Worm (Caenorhabditis elegans) whole organism, young adult: Measurements from ENCODE around the gene ZK813.2.

Experiments used
- B0019.2 ChIP-seq: fragments of 200-800 bp; sonication (Bioruptor generic); conservative IDR thresholded peaks from 2 replicates; pipeline ENCODE4 v1.3.6; 2022; ENCODE audit warnings: missing genetic modification reagents, missing genetic modification characterization, missing compliant biosample characterization
- F10E7.11 ChIP-seq: sonication (generic microtip); optimal IDR thresholded peaks from 2 replicates; lab custom pipeline; 2017; ENCODE audit warnings: mild to moderate bottlenecking, missing genetic modification characterization, moderate library complexity, missing compliant biosample characterization
- F37B4.10 ChIP-seq: fragments of 200-800 bp; sonication (Bioruptor generic); IDR thresholded peaks from 2 replicates; pipeline ENCODE4 v1.3.6; 2022; ENCODE audit warnings: missing genetic modification characterization, missing compliant biosample characterization
- F39B2.1 ChIP-seq: fragments of 200-800 bp; sonication (Bioruptor generic); IDR thresholded peaks from 2 replicates; pipeline ENCODE4 v1.3.6; 2022; ENCODE audit warnings: missing genetic modification reagents, missing genetic modification characterization, missing compliant biosample characterization
- F57A8.1 ChIP-seq: fragments of 200-800 bp; sonication (Bioruptor generic); optimal IDR thresholded peaks from 2 replicates; lab custom pipeline; 2018; ENCODE audit warnings: mild to moderate bottlenecking, missing genetic modification characterization, moderate library complexity, missing compliant biosample characterization
- Y67H2A.10 ChIP-seq: fragments of 200-800 bp; sonication (Bioruptor generic); conservative IDR thresholded peaks from 2 replicates; pipeline ENCODE4 v1.3.6; 2022; ENCODE audit warnings: missing genetic modification reagents, missing genetic modification characterization, missing compliant biosample characterization
- Y95B8A.8 ChIP-seq: fragments of 200-800 bp; sonication (Bioruptor generic); IDR thresholded peaks from 2 replicates; pipeline ENCODE4 v1.3.6; 2022; ENCODE audit warnings: missing genetic modification reagents, missing genetic modification characterization, missing compliant biosample characterization
- aptf-3 ChIP-seq: fragments of 200-800 bp; sonication (Bioruptor generic); IDR thresholded peaks from 2 replicates; pipeline ENCODE4 v1.3.6; 2022; ENCODE audit warnings: missing genetic modification characterization, missing compliant biosample characterization
- attf-3 ChIP-seq: fragments of 200-800 bp; sonication (Bioruptor generic); conservative IDR thresholded peaks from 2 replicates; pipeline ENCODE4 v1.3.6; 2022; ENCODE audit warnings: missing genetic modification reagents, missing genetic modification characterization, missing compliant biosample characterization
- cebp-1 ChIP-seq, 2 experiments: fragments of 200-800 bp in 1 of 2; sonication (Bioruptor generic) in 1 of 2; sonication (generic microtip) in 1 of 2; IDR thresholded peaks in 1 of 2; optimal IDR thresholded peaks in 1 of 2; 2 replicates each; pipeline versions ENCODE4 v1.3.6 to Lab custom; 2017 to 2022; ENCODE audit warnings: missing compliant biosample characterization in 2 of 2, missing genetic modification characterization in 2 of 2, mild to moderate bottlenecking in 1 of 2, missing genetic modification reagents in 1 of 2, moderate library complexity in 1 of 2
- ceh-27 ChIP-seq: fragments of 200-800 bp; sonication (Bioruptor generic); optimal IDR thresholded peaks from 2 replicates; lab custom pipeline; 2018; ENCODE audit warnings: mild to moderate bottlenecking, missing genetic modification characterization, moderate library complexity, missing compliant biosample characterization
- ceh-40 ChIP-seq: fragments of 200-800 bp; sonication (Bioruptor generic); IDR thresholded peaks from 2 replicates; pipeline ENCODE4 v1.3.6; 2022; ENCODE audit warnings: missing genetic modification characterization, missing compliant biosample characterization
- ceh-58 ChIP-seq: fragments of 200-800 bp; sonication (Bioruptor generic); IDR thresholded peaks from 2 replicates; pipeline ENCODE4 v1.3.6; 2022; ENCODE audit warnings: missing genetic modification characterization, missing compliant biosample characterization
- chd-7 ChIP-seq: sonication (generic microtip); optimal IDR thresholded peaks from 2 replicates; lab custom pipeline; 2016; ENCODE audit warnings: mild to moderate bottlenecking, missing genetic modification characterization, moderate library complexity, missing compliant biosample characterization
- egl-44 ChIP-seq: fragments of 200-800 bp; sonication (Bioruptor generic); IDR thresholded peaks from 2 replicates; pipeline ENCODE4 v1.3.6; 2022; ENCODE audit warnings: missing genetic modification reagents, missing genetic modification characterization, missing compliant biosample characterization
- egrh-3 ChIP-seq: fragments of 200-800 bp; sonication (Bioruptor generic); IDR thresholded peaks from 2 replicates; pipeline ENCODE4 v1.3.6; 2022; ENCODE audit warnings: missing genetic modification reagents, missing genetic modification characterization, missing compliant biosample characterization
- ekl-4 ChIP-seq: fragments of 200-800 bp; sonication (Bioruptor generic); IDR thresholded peaks from 2 replicates; pipeline ENCODE4 v1.3.6; 2022; ENCODE audit warnings: missing genetic modification reagents, missing genetic modification characterization, missing compliant biosample characterization
- fkh-3 ChIP-seq: sonication (generic microtip); optimal IDR thresholded peaks from 2 replicates; lab custom pipeline; 2016; ENCODE audit warnings: mild to moderate bottlenecking, missing genetic modification characterization, missing compliant biosample characterization
- hlh-12 ChIP-seq: sonication (generic microtip); optimal IDR thresholded peaks from 2 replicates; lab custom pipeline; 2016; ENCODE audit warnings: missing genetic modification characterization, missing compliant biosample characterization
- hrde-1 ChIP-seq: sonication (generic microtip); optimal IDR thresholded peaks from 2 replicates; lab custom pipeline; 2016; ENCODE audit warnings: missing genetic modification characterization, mild to moderate bottlenecking, missing compliant biosample characterization, moderate library complexity, missing genotype, missing genetic modification reagents, borderline replicate concordance
- let-526 ChIP-seq: fragments of 200-800 bp; sonication (Bioruptor generic); IDR thresholded peaks from 2 replicates; pipeline ENCODE4 v1.3.6; 2022; ENCODE audit warnings: missing genetic modification reagents, missing genetic modification characterization, missing compliant biosample characterization
- lin-35 ChIP-seq, 3 experiments: fragments of 150-350 bp in 2 of 3; sonication (generic microtip) in 1 of 3; optimal IDR thresholded peaks; 2 replicates each; lab custom pipeline; 2014 to 2018; ENCODE audit warnings: missing biosample characterization in 3 of 3, missing genetic modification characterization in 3 of 3, missing genetic modification reagents in 3 of 3
- madf-6 ChIP-seq: fragments of 200-800 bp; sonication (Bioruptor generic); IDR thresholded peaks from 2 replicates; pipeline ENCODE4 v1.3.6; 2022; ENCODE audit warnings: missing genetic modification reagents, missing genetic modification characterization, missing compliant biosample characterization
- mes-4 ChIP-seq: sonication (generic microtip); optimal IDR thresholded peaks from 2 replicates; lab custom pipeline; 2016; ENCODE audit warnings: missing genotype, missing genetic modification characterization, missing compliant biosample characterization
- mxl-1 ChIP-seq: sonication (generic microtip); optimal IDR thresholded peaks from 2 replicates; lab custom pipeline; 2016; ENCODE audit warnings: missing genetic modification characterization, missing compliant biosample characterization
- nfya-1 ChIP-seq: sonication (generic microtip); optimal IDR thresholded peaks from 2 replicates; lab custom pipeline; 2017; ENCODE audit warnings: antibody characterized with exemption, missing compliant biosample characterization, missing genetic modification characterization, borderline replicate concordance; ENCODE audit not compliant: insufficient read depth
- nhr-120 ChIP-seq: fragments of 200-800 bp; sonication (Bioruptor generic); IDR thresholded peaks from 2 replicates; pipeline ENCODE4 v1.3.6; 2022; ENCODE audit warnings: missing genetic modification characterization, missing compliant biosample characterization
- rec-8 ChIP-seq, 2 experiments: sonication (generic microtip); optimal IDR thresholded peaks; 2 replicates each; lab custom pipeline; 2016; ENCODE audit warnings: mild to moderate bottlenecking in 2 of 2, missing genetic modification characterization in 2 of 2, missing genetic modification reagents in 2 of 2, missing genotype in 2 of 2, missing biosample characterization in 1 of 2, missing compliant biosample characterization in 1 of 2, moderate library complexity in 1 of 2
- sdz-38 ChIP-seq: sonication (generic microtip); optimal IDR thresholded peaks from 2 replicates; lab custom pipeline; 2016; ENCODE audit warnings: missing genotype, missing genetic modification characterization, missing compliant biosample characterization
- snpc-1.3 ChIP-seq: sonication (generic microtip); optimal IDR thresholded peaks from 2 replicates; lab custom pipeline; 2017; ENCODE audit warnings: missing genetic modification characterization, mild to moderate bottlenecking, missing compliant biosample characterization, antibody characterized with exemption, moderate library complexity, missing genotype, missing genetic modification reagents; ENCODE audit not compliant: insufficient read depth
- somi-1 ChIP-seq: fragments of 200-800 bp; sonication (Bioruptor generic); optimal IDR thresholded peaks from 2 replicates; lab custom pipeline; 2018; ENCODE audit warnings: mild to moderate bottlenecking, missing genetic modification characterization, missing compliant biosample characterization
- tbx-9 ChIP-seq: sonication (generic microtip); optimal IDR thresholded peaks from 2 replicates; lab custom pipeline; 2016; ENCODE audit warnings: borderline replicate concordance, missing genetic modification characterization, inconsistent platforms, missing compliant biosample characterization
- xnd-1 ChIP-seq: sonication (generic microtip); optimal IDR thresholded peaks from 2 replicates; lab custom pipeline; 2016; ENCODE audit warnings: missing genotype, missing genetic modification reagents, missing genetic modification characterization, missing compliant biosample characterization
- zfh-2 ChIP-seq: fragments of 200-800 bp; sonication (Bioruptor generic); conservative IDR thresholded peaks from 2 replicates; pipeline ENCODE4 v1.3.6; 2022; ENCODE audit warnings: missing genetic modification reagents, missing genetic modification characterization, missing compliant biosample characterization
- ztf-18 ChIP-seq: sonication (generic microtip); optimal IDR thresholded peaks from 2 replicates; lab custom pipeline; 2016; ENCODE audit warnings: missing genotype, mild to moderate bottlenecking, missing genetic modification characterization, missing compliant biosample characterization
- ztf-22 ChIP-seq: fragments of 200-800 bp; sonication (Bioruptor generic); optimal IDR thresholded peaks from 2 replicates; lab custom pipeline; 2018; ENCODE audit warnings: mild to moderate bottlenecking, missing genetic modification characterization, moderate library complexity, missing compliant biosample characterization
- ztf-25 ChIP-seq: fragments of 200-800 bp; sonication (Bioruptor generic); IDR thresholded peaks from 2 replicates; pipeline ENCODE4 v1.3.6; 2022; ENCODE audit warnings: missing genetic modification reagents, missing genetic modification characterization, missing compliant biosample characterization

Gene ZK813.2

DNA sequence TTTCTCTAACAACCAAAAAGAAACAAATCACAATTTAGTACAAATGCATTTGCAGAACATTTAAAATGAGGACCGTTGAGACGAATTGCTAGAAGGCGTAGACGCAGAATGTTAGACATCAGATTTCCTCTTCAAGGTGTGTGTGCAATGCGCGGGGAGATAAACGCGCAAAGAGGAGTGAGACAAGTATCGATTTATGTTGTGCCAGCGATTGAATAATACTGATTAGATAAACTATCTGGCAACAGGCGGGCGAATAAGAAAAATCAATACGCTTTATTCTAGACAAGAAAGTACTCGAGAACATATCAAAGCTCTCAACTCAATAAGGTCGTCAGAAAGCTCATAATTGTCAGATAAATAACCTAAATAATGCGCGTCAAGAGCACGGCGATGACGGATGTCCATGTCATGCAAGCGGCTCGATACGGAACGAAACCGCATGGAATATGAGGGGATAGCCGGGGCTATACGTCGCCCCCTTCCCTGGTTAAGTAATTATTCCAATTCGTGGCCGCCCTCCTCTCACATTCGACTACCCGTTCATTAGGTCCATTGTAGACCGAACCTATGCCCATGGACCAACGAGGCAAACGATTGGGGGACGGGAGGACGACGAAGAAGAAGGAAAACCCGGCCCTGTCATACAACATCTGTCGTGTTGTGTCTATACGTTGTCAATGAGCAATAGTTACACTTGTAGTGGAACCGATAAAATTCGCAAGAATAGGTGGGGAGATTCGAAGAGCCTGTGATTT is 23.6 kb downstream of the ZK813.2 start:
- TF ChIP-seq attf-3 (GFP tag; lab: Robert Waterston, UW) (no peak), ceh-40 (GFP tag; lab: Robert Waterston, UW) (no peak), aptf-3 (GFP tag; lab: Robert Waterston, UW) (no peak), lin-35 (GFP tag; optimal IDR thresholded peaks at IDR 0.05; lab: Kevin White, UChicago) (no peak), Y67H2A.10 (no peak), Y95B8A.8 (GFP tag; lab: Robert Waterston, UW) (no peak), rec-8 (tag; optimal IDR thresholded peaks at IDR 0.05; lab: Kevin White, UChicago) (no peak), F37B4.10 (GFP tag; lab: Robert Waterston, UW) (no peak), cebp-1 (GFP tag; IDR thresholded peaks at IDR 0.05; lab: Robert Waterston, UW) (no peak), cebp-1 (tag; optimal IDR thresholded peaks at IDR 0.05; lab: Kevin White, UChicago) (no peak), B0019.2 (no peak), fkh-3 (no peak), hlh-12 (no peak), tbx-9 (tag; lab: Kevin White, UChicago) (no peak), sdz-38 (tag; lab: Kevin White, UChicago) (no peak), F57A8.1 (GFP tag; lab: Kevin White, UChicago) (no peak)

DNA sequence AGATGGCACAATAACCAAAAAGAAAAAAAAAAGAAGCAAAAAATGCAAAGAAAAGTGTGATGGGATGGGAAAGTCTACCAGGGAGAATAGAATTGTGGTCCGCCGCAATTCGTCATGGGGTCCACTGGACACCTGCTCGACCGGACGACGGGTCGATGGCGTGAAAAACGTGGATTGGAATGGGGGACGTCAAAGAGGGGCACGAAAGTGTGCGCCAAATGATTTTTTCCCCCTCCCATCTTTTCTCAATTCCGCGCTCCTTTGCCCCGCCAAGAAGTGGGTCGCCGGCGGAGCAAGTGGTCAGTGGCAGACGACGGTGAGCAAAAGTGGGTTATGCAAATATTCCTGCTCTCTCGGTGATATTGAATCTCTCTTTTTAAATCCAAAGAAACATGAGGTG is 24.3 kb downstream of the ZK813.2 start:
- TF ChIP-seq egrh-3 (GFP tag; lab: Robert Waterston, UW) (peak; percentile 19; the same call in 1 of the 2 replicates), aptf-3 (GFP tag; lab: Robert Waterston, UW) (no peak), mes-4 (tag; lab: Kevin White, UChicago) (no peak), egl-44 (GFP tag; lab: Robert Waterston, UW) (0 out of 2 replicates have a peak, but pooled peaks have one; percentile 26), zfh-2 (peak; percentile 79), F57A8.1 (GFP tag; lab: Kevin White, UChicago) (no peak)

DNA sequence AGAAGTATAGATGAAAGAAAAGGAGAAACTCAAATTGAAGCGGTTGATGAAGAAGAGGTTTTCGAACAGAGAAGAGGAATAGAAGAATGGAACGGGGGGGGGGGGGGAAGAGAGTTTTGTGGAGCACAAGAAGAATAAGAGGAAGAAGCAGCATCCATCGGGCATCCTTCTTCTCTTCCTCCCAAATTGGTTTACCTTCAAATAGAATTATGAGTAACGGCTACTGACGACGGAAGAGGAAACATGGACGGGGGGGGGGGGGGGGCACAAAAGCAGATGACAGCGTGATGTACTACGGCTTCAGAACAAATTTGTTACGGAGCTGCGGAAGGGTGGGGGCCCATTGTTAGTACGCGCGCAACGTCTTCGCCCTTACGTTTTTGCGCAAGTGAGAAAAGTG is 25.7 kb downstream of the ZK813.2 start:
- no peak for TF ChIP-seq chd-7
- no peak for TF ChIP-seq F10E7.11 (tag; lab: Kevin White, UChicago)
- peak; percentile 77 for TF ChIP-seq zfh-2
- TF ChIP-seq somi-1, result peak; percentile 8
- TF ChIP-seq cebp-1 (GFP tag; IDR thresholded peaks at IDR 0.05; lab: Robert Waterston, UW), result no peak
- TF ChIP-seq cebp-1 (tag; optimal IDR thresholded peaks at IDR 0.05; lab: Kevin White, UChicago), result no peak

DNA sequence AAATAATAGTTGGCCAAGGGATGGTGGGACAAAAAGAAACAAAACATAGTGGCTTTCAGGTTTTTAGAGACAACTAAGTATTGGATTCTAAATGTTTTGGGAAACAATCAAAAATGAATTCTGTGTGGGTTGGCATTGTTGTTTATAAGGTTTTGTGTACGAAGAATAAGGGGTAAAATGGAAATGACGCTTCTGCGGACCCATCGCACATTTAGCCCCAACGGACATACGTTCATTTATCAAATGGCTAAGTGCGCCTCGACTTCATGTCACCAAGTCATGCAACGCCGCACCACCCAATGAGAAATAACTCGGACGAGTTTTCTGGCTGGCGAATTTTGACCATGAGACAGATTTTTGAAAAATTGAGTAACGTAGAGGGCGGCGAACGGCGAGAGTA is 26.7 kb downstream of the ZK813.2 start:
- TF ChIP-seq nfya-1 (no peak), aptf-3 (GFP tag; lab: Robert Waterston, UW) (no peak), madf-6 (GFP tag; lab: Robert Waterston, UW) (no peak), hrde-1 (tag; lab: Kevin White, UChicago) (no peak), let-526 (no peak), xnd-1 (tag; lab: Kevin White, UChicago) (no peak), egl-44 (GFP tag; lab: Robert Waterston, UW) (no peak), ztf-25 (GFP tag; lab: Robert Waterston, UW) (no peak), ekl-4 (GFP tag; lab: Robert Waterston, UW) (no peak), nhr-120 (GFP tag; lab: Robert Waterston, UW) (no peak), hlh-12 (no peak), ceh-58 (no peak), snpc-1.3 (tag; lab: Kevin White, UChicago) (no peak), F39B2.1 (GFP tag; lab: Robert Waterston, UW) (no peak), ztf-18 (tag; lab: Kevin White, UChicago) (no peak), fkh-3 (no peak), ceh-40 (GFP tag; lab: Robert Waterston, UW) (no peak), ceh-27 (GFP tag; lab: Kevin White, UChicago) (no peak), mxl-1 (tag; lab: Kevin White, UChicago) (no peak), ztf-22 (GFP tag; lab: Kevin White, UChicago) (no peak)
- TF ChIP-seq, all 124 proteins: peak for 0
